Worm (Caenorhabditis elegans): Measurements from ENCODE around the gene xtr-2.
"Not testable (repeated sequence)": the region's sequence is repeated elsewhere in the genome, so short reads cannot be mapped to it uniquely, and the experiment has no call there.

The xtr-2 gene

ce11 chrX:12296392-12296791 is 19.0 kb upstream of the xtr-2 start, which contains the start of gene W06D11.2:
Gene W06D11.2, minus strand, starts transcription at chrX:12296730.
- TF ChIP-seq crh-2 (tag; optimal IDR thresholded peaks at IDR 0.05) (no peak), ztf-1 (GFP tag; conservative IDR thresholded peaks at IDR 0.05) (no peak), mbf-1 (tag; optimal IDR thresholded peaks at IDR 0.05) (no peak), peb-1 (tag; optimal IDR thresholded peaks at IDR 0.05) (no peak), Y55F3AM.14 (GFP tag; optimal IDR thresholded peaks at IDR 0.05) (no peak), aly-2 (tag; optimal IDR thresholded peaks at IDR 0.05) (no peak), nhr-10 (tag; optimal IDR thresholded peaks at IDR 0.05) (no peak), snpc-4 (tag; optimal IDR thresholded peaks at IDR 0.05) (no peak), unc-62 (GFP tag; optimal IDR thresholded peaks at IDR 0.05) (no peak), lin-39 (tag; optimal IDR thresholded peaks at IDR 0.05) (no peak), ceh-16 (tag; optimal IDR thresholded peaks at IDR 0.05) (no peak)

- TF ChIP-seq ama-1 (optimal IDR thresholded peaks at IDR 0.05) (no peak), mab-5 (tag; optimal IDR thresholded peaks at IDR 0.05) (no peak), nhr-237 (tag; optimal IDR thresholded peaks at IDR 0.05) (no peak), elt-3 (tag; optimal IDR thresholded peaks at IDR 0.05) (no peak), nhr-129 (tag; optimal IDR thresholded peaks at IDR 0.05) (no peak), fos-1 (tag; optimal IDR thresholded peaks at IDR 0.05) (no peak), lsy-2 (tag; optimal IDR thresholded peaks at IDR 0.05) (no peak), peb-1 (tag; optimal IDR thresholded peaks at IDR 0.05) (no peak)
Observed at ce11 chrX:12298324-12298723, 17.0 kb upstream of the xtr-2 start, which contains the start of gene W06D11.3. Gene W06D11.3, plus strand, starts transcription at chrX:12298683.

- TF ChIP-seq snpc-4 (tag; optimal IDR thresholded peaks at IDR 0.05) (no peak), dmd-4 (tag; optimal IDR thresholded peaks at IDR 0.05) (no peak), sma-3 (GFP tag; optimal IDR thresholded peaks at IDR 0.05) (no peak), ceh-16 (tag; optimal IDR thresholded peaks at IDR 0.05) (no peak), gmeb-1 (tag; optimal IDR thresholded peaks at IDR 0.05) (no peak), nhr-6 (tag; optimal IDR thresholded peaks at IDR 0.05) (no peak), ama-1 (optimal IDR thresholded peaks at IDR 0.05) (no peak), mbf-1 (tag; optimal IDR thresholded peaks at IDR 0.05) (no peak), crh-2 (tag; optimal IDR thresholded peaks at IDR 0.05) (no peak), blmp-1 (tag; optimal IDR thresholded peaks at IDR 0.05; ENCODE audit: insufficient read depth) (no peak), ceh-82 (tag; optimal IDR thresholded peaks at IDR 0.05) (no peak), lin-13 (GFP tag; optimal IDR thresholded peaks at IDR 0.05) (no peak)
Observed at ce11 chrX:12299834-12300233, 15.5 kb upstream of the xtr-2 start, which contains the start of gene W06D11.5. Gene W06D11.5, plus strand, starts transcription at chrX:12300134.

ce11 chrX:12302755-12303154 is 12.6 kb upstream of the xtr-2 start, which contains the start of gene dot-1.3:
Gene dot-1.3, minus strand, starts transcription at chrX:12302855.
- not testable (repeated sequence) for TF ChIP-seq C34F6.9, nhr-10, peb-1 (tag; optimal IDR thresholded peaks at IDR 0.05)

ce11 chrX:12304231-12304630 is 11.1 kb upstream of the xtr-2 start:
- TF ChIP-seq nhr-237 (tag; optimal IDR thresholded peaks at IDR 0.05) (no peak), alr-1 (tag; optimal IDR thresholded peaks at IDR 0.05) (no peak), elt-3 (tag; optimal IDR thresholded peaks at IDR 0.05) (no peak), elt-1 (tag; optimal IDR thresholded peaks at IDR 0.05) (no peak), lin-39 (tag; optimal IDR thresholded peaks at IDR 0.05) (no peak), crh-2 (tag; optimal IDR thresholded peaks at IDR 0.05) (no peak), dmd-4 (tag; optimal IDR thresholded peaks at IDR 0.05) (no peak), Y55F3AM.14 (GFP tag; optimal IDR thresholded peaks at IDR 0.05) (no peak), mbf-1 (tag; optimal IDR thresholded peaks at IDR 0.05) (no peak), unc-62 (GFP tag; optimal IDR thresholded peaks at IDR 0.05) (no peak), aly-2 (tag; optimal IDR thresholded peaks at IDR 0.05) (no peak), gmeb-1 (tag; optimal IDR thresholded peaks at IDR 0.05) (no peak), sem-4 (tag; optimal IDR thresholded peaks at IDR 0.05) (no peak)

ce11 chrX:12306565-12306964 is 8.8 kb upstream of the xtr-2 start, which contains the start of gene phf-32:
Gene phf-32, plus strand, starts transcription at chrX:12306865.
- no peak for TF ChIP-seq nhr-21 (tag; optimal IDR thresholded peaks at IDR 0.05)
- no peak for TF ChIP-seq nhr-11 (tag; optimal IDR thresholded peaks at IDR 0.05)
- TF ChIP-seq ztf-1 (GFP tag; conservative IDR thresholded peaks at IDR 0.05): no peak
- TF ChIP-seq ceh-82 (tag; optimal IDR thresholded peaks at IDR 0.05): no peak
- no peak for TF ChIP-seq nhr-23 (tag; optimal IDR thresholded peaks at IDR 0.05)

Data from whole organism, L2 larva.